Fruit fly (Drosophila melanogaster): ENCODE data around the gene CG32639.

The CG32639 gene

dm6 chrX:13220418-13220817 lies 15.9 kb downstream of the CG32639 start:
- TF ChIP-seq psq (optimal IDR thresholded peaks at IDR 0.05) (no peak), insv (optimal IDR thresholded peaks at IDR 0.05) (no peak), Myc (optimal IDR thresholded peaks at IDR 0.05) (no peak), Sin3A (optimal IDR thresholded peaks at IDR 0.05) (no peak), ttk (optimal IDR thresholded peaks at IDR 0.05) (no peak), h (optimal IDR thresholded peaks at IDR 0.05) (no peak)

dm6 chrX:13219290-13219689 lies 17.1 kb downstream of the CG32639 start:
- TF ChIP-seq h (optimal IDR thresholded peaks at IDR 0.05): no peak
- TF ChIP-seq psq (optimal IDR thresholded peaks at IDR 0.05): no peak
- no peak for TF ChIP-seq Myc (optimal IDR thresholded peaks at IDR 0.05)
- no peak for TF ChIP-seq Sin3A (optimal IDR thresholded peaks at IDR 0.05)

dm6 chrX:13214056-13214455 lies 22.3 kb downstream of the CG32639 start:
- TF ChIP-seq Sin3A (optimal IDR thresholded peaks at IDR 0.05) (no peak), ttk (optimal IDR thresholded peaks at IDR 0.05) (no peak), Myc (optimal IDR thresholded peaks at IDR 0.05) (no peak), psq (optimal IDR thresholded peaks at IDR 0.05) (no peak), h (optimal IDR thresholded peaks at IDR 0.05) (no peak), insv (optimal IDR thresholded peaks at IDR 0.05) (no peak)

- TF ChIP-seq Sin3A (optimal IDR thresholded peaks at IDR 0.05) (no peak), Myc (optimal IDR thresholded peaks at IDR 0.05) (no peak), ttk (optimal IDR thresholded peaks at IDR 0.05) (no peak)
Measured at dm6 chrX:13212138-13212481, 24.3 kb downstream of the CG32639 start, which contains the start of gene REG. Gene REG, plus strand, starts transcription at chrX:13212325.

- TF ChIP-seq psq (optimal IDR thresholded peaks at IDR 0.05): no peak
- no peak for TF ChIP-seq Myc (optimal IDR thresholded peaks at IDR 0.05)
- no peak for TF ChIP-seq ttk (optimal IDR thresholded peaks at IDR 0.05)
- no peak for TF ChIP-seq h (optimal IDR thresholded peaks at IDR 0.05)
- TF ChIP-seq Sin3A (optimal IDR thresholded peaks at IDR 0.05): no peak
- no peak for TF ChIP-seq insv (optimal IDR thresholded peaks at IDR 0.05)
Measured at dm6 chrX:13211357-13212137, 24.8 kb downstream of the CG32639 start, which contains the start of gene sno. Gene sno, minus strand, starts transcription at chrX:13211674.

dm6 chrX:13210429-13210828 lies 25.9 kb downstream of the CG32639 start:
- TF ChIP-seq ttk (optimal IDR thresholded peaks at IDR 0.05): no peak
- TF ChIP-seq psq (optimal IDR thresholded peaks at IDR 0.05): no peak
- no peak for TF ChIP-seq h (optimal IDR thresholded peaks at IDR 0.05)
- TF ChIP-seq Sin3A (optimal IDR thresholded peaks at IDR 0.05): no peak
- no peak for TF ChIP-seq insv (optimal IDR thresholded peaks at IDR 0.05)
- TF ChIP-seq Myc (optimal IDR thresholded peaks at IDR 0.05): no peak

dm6 chrX:13209410-13209809 lies 27.0 kb downstream of the CG32639 start:
- TF ChIP-seq Myc (optimal IDR thresholded peaks at IDR 0.05) (no peak), Sin3A (optimal IDR thresholded peaks at IDR 0.05) (no peak), h (optimal IDR thresholded peaks at IDR 0.05) (no peak), psq (optimal IDR thresholded peaks at IDR 0.05) (no peak), ttk (optimal IDR thresholded peaks at IDR 0.05) (no peak), insv (optimal IDR thresholded peaks at IDR 0.05) (no peak)

- TF ChIP-seq ttk (optimal IDR thresholded peaks at IDR 0.05) (no peak), h (optimal IDR thresholded peaks at IDR 0.05) (no peak), Sin3A (optimal IDR thresholded peaks at IDR 0.05) (no peak), insv (optimal IDR thresholded peaks at IDR 0.05) (no peak), Myc (optimal IDR thresholded peaks at IDR 0.05) (no peak), psq (optimal IDR thresholded peaks at IDR 0.05) (no peak)
Measured at dm6 chrX:13208554-13208953, 27.8 kb downstream of the CG32639 start.

dm6 chrX:13208075-13208474 lies 28.3 kb downstream of the CG32639 start:
- no peak for TF ChIP-seq Sin3A (optimal IDR thresholded peaks at IDR 0.05)
- TF ChIP-seq insv (optimal IDR thresholded peaks at IDR 0.05): no peak
- no peak for TF ChIP-seq h (optimal IDR thresholded peaks at IDR 0.05)
- TF ChIP-seq psq (optimal IDR thresholded peaks at IDR 0.05): no peak
- TF ChIP-seq Myc (optimal IDR thresholded peaks at IDR 0.05): no peak
- no peak for TF ChIP-seq ttk (optimal IDR thresholded peaks at IDR 0.05)

- TF ChIP-seq insv (optimal IDR thresholded peaks at IDR 0.05): no peak
- TF ChIP-seq psq (optimal IDR thresholded peaks at IDR 0.05): no peak
- no peak for TF ChIP-seq ttk (optimal IDR thresholded peaks at IDR 0.05)
- no peak for TF ChIP-seq Myc (optimal IDR thresholded peaks at IDR 0.05)
- no peak for TF ChIP-seq h (optimal IDR thresholded peaks at IDR 0.05)
- no peak for TF ChIP-seq Sin3A (optimal IDR thresholded peaks at IDR 0.05)
Measured at dm6 chrX:13204718-13205117, 31.6 kb downstream of the CG32639 start.

dm6 chrX:13202162-13202561 lies 34.2 kb downstream of the CG32639 start, which contains the start of gene CG44437:
Gene CG44437, minus strand, starts transcription at chrX:13202262.
- TF ChIP-seq h (optimal IDR thresholded peaks at IDR 0.05): no peak
- no peak for TF ChIP-seq Sin3A (optimal IDR thresholded peaks at IDR 0.05)
- TF ChIP-seq insv (optimal IDR thresholded peaks at IDR 0.05): no peak
- no peak for TF ChIP-seq ttk (optimal IDR thresholded peaks at IDR 0.05)
- no peak for TF ChIP-seq Myc (optimal IDR thresholded peaks at IDR 0.05)
- no peak for TF ChIP-seq psq (optimal IDR thresholded peaks at IDR 0.05)

dm6 chrX:13194249-13194648 lies 42.1 kb downstream of the CG32639 start, which contains the start of gene Coq5:
Gene Coq5, minus strand, starts transcription at chrX:13194551.
- TF ChIP-seq psq (optimal IDR thresholded peaks at IDR 0.05) (no peak), Sin3A (optimal IDR thresholded peaks at IDR 0.05) (no peak), Myc (optimal IDR thresholded peaks at IDR 0.05) (no peak), h (optimal IDR thresholded peaks at IDR 0.05) (no peak), ttk (optimal IDR thresholded peaks at IDR 0.05) (no peak), insv (optimal IDR thresholded peaks at IDR 0.05) (no peak)

dm6 chrX:13192239-13192638 lies 44.1 kb downstream of the CG32639 start:
- no peak for TF ChIP-seq h (optimal IDR thresholded peaks at IDR 0.05)
- no peak for TF ChIP-seq Myc (optimal IDR thresholded peaks at IDR 0.05)
- TF ChIP-seq psq (optimal IDR thresholded peaks at IDR 0.05): no peak
